Fruit fly (Drosophila melanogaster): ENCODE data around the gene 5PtaseI.

The 5PtaseI gene

dm6 chr3R:25074558-25074964 is 29.6 kb upstream of the 5PtaseI start, which contains the start of the genes shams and CG11920:
TSS of gene shams (minus strand) at chr3R:25074607.
TSS of gene CG11920 (plus strand) at chr3R:25074877.
- TF ChIP-seq ss (GFP tag; optimal IDR thresholded peaks at IDR 0.05), result no peak
- TF ChIP-seq Blimp-1 (GFP tag; optimal IDR thresholded peaks at IDR 0.05), result no peak
- TF ChIP-seq Sox14 (GFP tag; optimal IDR thresholded peaks at IDR 0.05), result peak; percentile 27
- TF ChIP-seq vri (GFP tag; optimal IDR thresholded peaks at IDR 0.05), result no peak
- TF ChIP-seq Sox102F (GFP tag; optimal IDR thresholded peaks at IDR 0.05), result no peak
- TF ChIP-seq topi (GFP tag; optimal IDR thresholded peaks at IDR 0.05), result peak; percentile 11
- peak; percentile 47 for TF ChIP-seq esn (GFP tag; optimal IDR thresholded peaks at IDR 0.05)
- no peak for TF ChIP-seq CG6792 (GFP tag; optimal IDR thresholded peaks at IDR 0.05)
- TF ChIP-seq acj6 (GFP tag; optimal IDR thresholded peaks at IDR 0.05), result peak; percentile 3
- no peak for TF ChIP-seq CG11902 (GFP tag; optimal IDR thresholded peaks at IDR 0.05)
- peak; percentile 53 for TF ChIP-seq Eip93F (GFP tag; optimal IDR thresholded peaks at IDR 0.05)
- TF ChIP-seq fkh (GFP tag; optimal IDR thresholded peaks at IDR 0.05), result peak; percentile 97
- no peak for TF ChIP-seq CG7368 (GFP tag; optimal IDR thresholded peaks at IDR 0.05)
- TF ChIP-seq CG1621 (tag; optimal IDR thresholded peaks at IDR 0.05), result no peak
- TF ChIP-seq Eip75B (GFP tag; optimal IDR thresholded peaks at IDR 0.05), result peak; percentile 34
- no peak for TF ChIP-seq CG32006 (GFP tag; optimal IDR thresholded peaks at IDR 0.05)
- TF ChIP-seq OdsH (GFP tag; optimal IDR thresholded peaks at IDR 0.05), result peak; percentile 10
- TF ChIP-seq Eip78C (GFP tag), result peak; percentile 82
- no peak for TF ChIP-seq CG8632 (GFP tag; optimal IDR thresholded peaks at IDR 0.05)
- TF ChIP-seq svp (GFP tag), result no peak
- no peak for TF ChIP-seq CG10669 (GFP tag; optimal IDR thresholded peaks at IDR 0.05)
- no peak for TF ChIP-seq CG11294 (GFP tag; IDR thresholded peaks at IDR 0.05)
- TF ChIP-seq CG3032 (tag; optimal IDR thresholded peaks at IDR 0.05), result peak; percentile 13
- TF ChIP-seq CG11762 (GFP tag; optimal IDR thresholded peaks at IDR 0.05; ENCODE audit: insufficient read depth), result no peak
- TF ChIP-seq Hr38 (GFP tag; optimal IDR thresholded peaks at IDR 0.05), result no peak
- no peak for TF ChIP-seq fd59A (GFP tag; optimal IDR thresholded peaks at IDR 0.05)
- TF ChIP-seq pdm3 (GFP tag; optimal IDR thresholded peaks at IDR 0.05), result no peak
- peak; percentile 1 for TF ChIP-seq achi (GFP tag; optimal IDR thresholded peaks at IDR 0.05)

dm6 chr3R:25070871-25071270 is 25.9 kb upstream of the 5PtaseI start, which contains the start of gene CG11836:
TSS of gene CG11836 (plus strand) at chr3R:25071126.
- TF ChIP-seq CG6163 (GFP tag; IDR thresholded peaks at IDR 0.05), result no peak
- TF ChIP-seq Lpt (GFP tag; optimal IDR thresholded peaks at IDR 0.05), result no peak
- TF ChIP-seq Blimp-1 (GFP tag; optimal IDR thresholded peaks at IDR 0.05), result peak; percentile 46
- no peak for TF ChIP-seq Ets96B (tag; optimal IDR thresholded peaks at IDR 0.05)

- TF ChIP-seq CG15336 (GFP tag; IDR thresholded peaks at IDR 0.05) (peak; percentile 48; the same call in 1 of the 2 replicates), CG8632 (GFP tag; optimal IDR thresholded peaks at IDR 0.05) (peak; percentile 43), cyc (GFP tag; optimal IDR thresholded peaks at IDR 0.05) (peak; percentile 79), Hr38 (GFP tag; optimal IDR thresholded peaks at IDR 0.05) (peak; percentile 10), Sox14 (GFP tag; optimal IDR thresholded peaks at IDR 0.05) (no peak), Ets96B (tag; optimal IDR thresholded peaks at IDR 0.05) (no peak), CG10631 (GFP tag; optimal IDR thresholded peaks at IDR 0.05) (peak; percentile 72), CG31627 (GFP tag; optimal IDR thresholded peaks at IDR 0.05) (peak; percentile 85), CG3032 (tag; optimal IDR thresholded peaks at IDR 0.05) (peak; percentile 67), CG32006 (GFP tag; optimal IDR thresholded peaks at IDR 0.05) (no peak), Met (GFP tag; optimal IDR thresholded peaks at IDR 0.05) (no peak), CG6792 (GFP tag; optimal IDR thresholded peaks at IDR 0.05) (no peak), Sox15 (GFP tag; optimal IDR thresholded peaks at IDR 0.05) (peak; percentile 42), CG1621 (tag; optimal IDR thresholded peaks at IDR 0.05) (peak; percentile 73), esn (GFP tag; optimal IDR thresholded peaks at IDR 0.05) (peak; percentile 77), CG34406 (GFP tag; optimal IDR thresholded peaks at IDR 0.05) (no peak), acj6 (GFP tag; optimal IDR thresholded peaks at IDR 0.05) (no peak), lz (GFP tag; optimal IDR thresholded peaks at IDR 0.05) (peak; percentile 81), Hr39 (GFP tag; optimal IDR thresholded peaks at IDR 0.05) (no peak), ss (GFP tag; optimal IDR thresholded peaks at IDR 0.05) (no peak), net (GFP tag; optimal IDR thresholded peaks at IDR 0.05) (no peak), CG11902 (GFP tag; optimal IDR thresholded peaks at IDR 0.05) (peak; percentile 32), fkh (GFP tag; optimal IDR thresholded peaks at IDR 0.05) (peak; percentile 64)
These were observed 24.6 kb upstream of the 5PtaseI start, which contains the start of the genes Stt3B and CG11839 for dm6 chr3R:25069569-25069968. TSS of gene Stt3B (minus strand) at chr3R:25069637. TSS of gene CG11839 (plus strand) at chr3R:25069927.
